Worm (Caenorhabditis elegans) whole organism, midembryonic: ENCODE measurements around the gene ugt-45.

Source experiments
- T22C8.4 ChIP-seq: fragments of 200-800 bp; sonication (Bioruptor generic); IDR thresholded peaks from 2 replicates; pipeline ENCODE4 v1.3.6; 2022; ENCODE audit warnings: missing genetic modification characterization, missing compliant biosample characterization
- cog-1 ChIP-seq: sonication (generic microtip); optimal IDR thresholded peaks from 2 replicates; lab custom pipeline; 2016; ENCODE audit warnings: missing genetic modification characterization, missing compliant biosample characterization
- flt-1 ChIP-seq: fragments of 200-800 bp; sonication (Bioruptor generic); IDR thresholded peaks from 2 replicates; pipeline ENCODE4 v1.3.6; 2022; ENCODE audit warnings: missing genetic modification characterization, missing compliant biosample characterization
- klf-2 ChIP-seq: fragments of 200-800 bp; sonication (Bioruptor generic); conservative IDR thresholded peaks from 2 replicates; pipeline ENCODE4 v1.3.6; 2022; ENCODE audit warnings: missing genetic modification reagents, missing genetic modification characterization, missing compliant biosample characterization
- med-1 ChIP-seq: sonication (generic microtip); optimal IDR thresholded peaks from 2 replicates; lab custom pipeline; 2017; ENCODE audit warnings: missing genetic modification characterization, mild to moderate bottlenecking, missing compliant biosample characterization, antibody characterized with exemption, missing genetic modification reagents; ENCODE audit not compliant: insufficient read depth
- ref-1 ChIP-seq: fragments of 200-800 bp; sonication (Bioruptor generic); conservative IDR thresholded peaks from 2 replicates; pipeline ENCODE4 v1.3.6; 2022; ENCODE audit warnings: missing genetic modification reagents, missing genetic modification characterization, missing compliant biosample characterization
- tab-1 ChIP-seq: fragments of 200-800 bp; sonication (Bioruptor generic); IDR thresholded peaks from 2 replicates; pipeline ENCODE4 v1.3.6; 2022; ENCODE audit warnings: missing genetic modification characterization, missing compliant biosample characterization
- ztf-23 ChIP-seq: fragments of 200-800 bp; sonication (Bioruptor generic); IDR thresholded peaks from 2 replicates; pipeline ENCODE4 v1.3.6; 2022; ENCODE audit warnings: missing genetic modification reagents, missing genetic modification characterization, missing compliant biosample characterization
- ztf-29 ChIP-seq: fragments of 200-800 bp; sonication (Bioruptor generic); IDR thresholded peaks from 2 replicates; pipeline ENCODE4 v1.3.6; 2022; ENCODE audit warnings: missing genetic modification reagents, missing genetic modification characterization, missing compliant biosample characterization

ugt-45 gene

DNA sequence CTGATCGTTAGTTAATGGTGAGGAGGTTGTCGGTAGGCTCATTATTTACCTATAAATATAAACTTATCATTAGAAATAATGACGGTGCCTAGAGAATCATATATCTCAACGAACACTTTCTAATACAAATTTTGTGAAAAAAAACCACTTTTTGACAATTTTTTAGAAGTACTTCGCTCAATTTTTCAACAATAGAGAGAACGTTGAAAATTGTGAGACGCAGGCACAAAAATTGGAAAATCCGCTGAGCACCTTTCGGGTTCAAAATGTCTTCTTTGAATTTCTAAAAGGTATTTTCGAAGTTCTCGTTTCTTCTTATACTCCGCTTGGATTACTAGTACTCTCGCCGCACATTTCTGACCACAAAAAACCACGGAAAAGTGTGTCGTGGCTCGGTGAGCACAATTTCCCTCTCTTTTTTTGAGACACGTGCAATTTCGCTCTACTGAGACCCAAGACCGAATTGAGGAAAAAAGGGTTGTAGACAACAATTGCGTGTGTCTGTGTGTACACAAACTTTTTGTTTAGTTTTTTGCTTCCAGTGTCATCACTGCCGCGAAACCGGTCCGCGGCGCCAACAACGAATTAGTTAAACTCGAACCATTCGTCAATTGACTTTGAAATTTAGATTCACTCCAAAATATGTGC is 9.9 kb downstream of the ugt-45 start, which contains the start of gene nape-1:
Gene nape-1 (minus strand): TSS at position 51 of the 648 bp plus-strand sequence.
- no peak for TF ChIP-seq cog-1 (tag; lab: Kevin White, UChicago)
- TF ChIP-seq T22C8.4, result no peak

DNA sequence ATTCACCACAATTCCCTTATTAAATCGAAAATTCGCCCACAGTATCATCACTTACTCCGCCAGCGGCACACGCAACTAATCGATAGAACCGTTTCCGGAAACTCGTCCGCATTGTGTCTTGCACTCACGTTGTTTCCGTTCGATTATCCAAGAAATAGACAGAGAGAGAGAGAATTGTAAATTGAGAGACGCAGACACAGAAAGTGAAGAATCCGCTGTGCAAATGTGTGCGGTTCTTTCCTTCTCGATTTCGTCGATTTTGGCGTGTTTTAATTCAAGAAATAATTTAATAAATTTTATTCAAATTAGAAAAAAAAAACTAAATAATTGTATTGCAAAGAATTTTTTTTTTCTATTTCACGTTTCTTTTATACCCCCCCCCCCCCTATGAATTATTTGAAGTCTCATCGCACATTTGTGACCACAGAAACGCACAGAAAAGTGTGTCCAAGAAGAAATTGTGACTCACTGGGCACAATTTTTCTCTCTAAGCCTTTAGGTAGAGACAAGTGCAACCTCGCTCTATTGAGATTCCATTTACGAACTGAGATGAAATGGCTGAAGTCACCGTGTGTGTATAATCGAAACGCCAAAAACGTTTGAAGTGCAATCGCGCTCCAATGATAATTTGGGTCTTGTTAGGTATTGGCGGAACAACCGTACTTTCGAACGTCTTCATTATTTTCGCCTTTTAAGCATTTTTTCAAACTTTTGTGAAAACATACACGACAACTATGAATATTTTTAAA is 12.1 kb downstream of the ugt-45 start, which contains the start of gene nape-2:
Gene nape-2 (minus strand): TSS at position 271 of the 749 bp plus-strand sequence.
- TF ChIP-seq ref-1 (GFP tag; lab: Robert Waterston, UW), result no peak
- peak; percentile 36; the same call in 1 of the 2 replicates for TF ChIP-seq T22C8.4

DNA sequence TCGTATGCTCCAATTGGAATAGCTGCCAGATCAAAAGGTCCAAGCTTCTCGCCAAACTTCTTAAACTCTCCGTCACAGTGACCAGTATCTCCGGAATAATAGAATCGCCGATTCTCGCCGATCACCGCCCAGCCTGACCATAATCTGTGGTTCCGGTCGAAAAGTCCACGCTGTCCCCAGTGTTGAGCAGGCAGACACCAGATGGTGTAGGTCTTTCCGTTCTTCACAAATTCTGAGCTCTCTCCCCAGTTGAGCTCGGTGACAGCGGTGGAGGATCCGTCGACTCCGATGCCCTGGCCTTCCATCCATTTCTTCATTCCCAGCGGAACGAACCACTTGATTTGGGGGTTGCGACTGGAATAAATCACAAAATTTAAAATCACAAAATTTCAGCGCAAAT is 14.7 kb downstream of the ugt-45 start:
- TF ChIP-seq T22C8.4, result no peak
- no peak for TF ChIP-seq ztf-29 (GFP tag; lab: Robert Waterston, UW)

DNA sequence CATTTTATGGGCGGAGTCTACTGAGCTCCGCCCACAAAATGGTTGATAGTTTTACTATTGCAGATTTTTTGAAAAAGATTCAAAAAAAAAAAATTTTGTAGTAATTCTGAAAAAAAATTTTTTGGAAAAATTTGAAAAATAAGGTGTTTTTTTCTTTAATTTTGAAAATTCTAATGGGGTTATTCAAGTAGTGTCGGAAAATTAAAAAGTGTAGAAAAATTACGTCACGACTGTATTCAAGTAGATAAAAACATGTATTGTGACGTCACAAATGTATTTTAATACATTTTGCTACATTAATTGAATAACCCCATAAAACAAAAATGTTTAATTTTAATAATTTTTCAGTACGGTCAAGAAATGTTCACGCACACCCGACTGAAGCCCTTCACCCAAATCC is 17.6 kb downstream of the ugt-45 start:
- no peak for TF ChIP-seq ztf-23 (GFP tag; lab: Robert Waterston, UW)
- no peak for TF ChIP-seq med-1 (GFP tag; lab: Kevin White, UChicago)
- no peak for TF ChIP-seq klf-2 (GFP tag; lab: Robert Waterston, UW)
- no peak for TF ChIP-seq T22C8.4

DNA sequence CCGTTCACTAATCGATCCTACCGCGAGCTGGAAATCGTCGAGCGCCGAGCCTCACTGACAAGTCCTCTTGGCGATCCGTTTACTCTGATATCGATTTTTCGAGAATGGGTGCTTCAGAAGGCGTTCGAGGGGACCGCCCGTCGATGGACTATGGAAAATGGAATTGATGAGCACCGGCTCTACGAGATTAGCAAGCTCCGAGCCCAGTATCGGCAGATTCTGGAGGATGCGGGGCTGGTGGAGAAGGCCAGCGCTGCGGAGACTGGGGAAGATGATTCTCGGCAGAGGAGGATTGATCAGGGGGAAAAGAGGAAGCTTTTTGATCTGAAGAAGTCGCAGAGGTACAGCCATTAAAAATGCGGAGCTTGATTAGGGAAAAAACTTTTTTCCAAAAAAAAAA is 19.5 kb downstream of the ugt-45 start:
- no peak for TF ChIP-seq T22C8.4
- no peak for TF ChIP-seq klf-2 (GFP tag; lab: Robert Waterston, UW)
- TF ChIP-seq cog-1 (tag; lab: Kevin White, UChicago), result no peak
- no peak for TF ChIP-seq flt-1 (GFP tag; lab: Robert Waterston, UW)
- TF ChIP-seq tab-1 (GFP tag; lab: Robert Waterston, UW), result no peak
- no peak for TF ChIP-seq ref-1 (GFP tag; lab: Robert Waterston, UW)
- TF ChIP-seq ztf-29 (GFP tag; lab: Robert Waterston, UW), result no peak
- no peak for TF ChIP-seq ztf-23 (GFP tag; lab: Robert Waterston, UW)
- TF ChIP-seq med-1 (GFP tag; lab: Kevin White, UChicago), result no peak

DNA sequence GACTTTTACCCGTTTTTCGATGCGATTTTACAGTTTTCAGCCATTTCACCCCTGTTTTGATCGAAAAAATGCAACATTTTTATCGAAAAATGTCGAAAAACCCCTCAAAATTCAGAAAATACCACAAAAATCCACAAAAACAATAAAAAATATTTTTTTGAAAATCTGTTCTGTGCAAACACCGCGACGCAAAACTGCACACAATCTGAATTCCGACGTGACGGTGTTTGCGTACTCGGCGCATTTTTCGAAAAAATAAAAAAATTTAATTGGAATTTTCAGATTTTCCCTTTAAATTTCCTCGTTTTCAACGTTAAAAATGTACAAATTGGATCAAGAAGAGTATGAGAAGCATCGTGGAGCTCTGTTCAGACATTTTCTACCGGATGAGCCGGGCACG is 25.1 kb downstream of the ugt-45 start, which contains the start of gene smgl-2:
Gene smgl-2 (plus strand): TSS at position 320 of the 400 bp plus-strand sequence.
- TF ChIP-seq tab-1 (GFP tag; lab: Robert Waterston, UW), result no peak
- peak; percentile 38 for TF ChIP-seq cog-1 (tag; lab: Kevin White, UChicago)

DNA sequence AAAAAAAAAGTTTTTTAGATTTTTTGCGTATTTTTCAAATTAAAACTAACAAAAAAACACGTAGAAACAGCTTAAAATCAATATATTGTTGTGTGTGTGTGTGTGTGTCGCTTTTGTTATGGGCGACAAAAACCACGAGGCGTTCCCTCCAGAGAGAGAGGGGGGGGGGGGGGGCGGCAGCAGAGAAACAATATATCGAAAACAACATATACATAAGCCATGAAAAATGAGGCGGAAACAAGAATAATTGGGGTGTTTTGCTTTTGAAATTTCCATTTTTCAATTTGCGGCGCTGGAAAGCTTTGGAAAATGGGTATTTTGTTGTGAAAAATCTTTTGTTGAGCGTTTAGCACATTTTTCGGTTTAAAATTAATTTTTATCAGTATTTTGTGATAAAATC is 25.5 kb downstream of the ugt-45 start, which contains the start of gene Y37E11AM.2:
Gene Y37E11AM.2 (minus strand): TSS at position 101 of the 400 bp plus-strand sequence.
- TF ChIP-seq T22C8.4 (no peak), ref-1 (GFP tag; lab: Robert Waterston, UW) (no peak), flt-1 (GFP tag; lab: Robert Waterston, UW) (no peak), med-1 (GFP tag; lab: Kevin White, UChicago) (no peak), cog-1 (tag; lab: Kevin White, UChicago) (no peak), ztf-29 (GFP tag; lab: Robert Waterston, UW) (no peak), klf-2 (GFP tag; lab: Robert Waterston, UW) (no peak), ztf-23 (GFP tag; lab: Robert Waterston, UW) (no peak)

DNA sequence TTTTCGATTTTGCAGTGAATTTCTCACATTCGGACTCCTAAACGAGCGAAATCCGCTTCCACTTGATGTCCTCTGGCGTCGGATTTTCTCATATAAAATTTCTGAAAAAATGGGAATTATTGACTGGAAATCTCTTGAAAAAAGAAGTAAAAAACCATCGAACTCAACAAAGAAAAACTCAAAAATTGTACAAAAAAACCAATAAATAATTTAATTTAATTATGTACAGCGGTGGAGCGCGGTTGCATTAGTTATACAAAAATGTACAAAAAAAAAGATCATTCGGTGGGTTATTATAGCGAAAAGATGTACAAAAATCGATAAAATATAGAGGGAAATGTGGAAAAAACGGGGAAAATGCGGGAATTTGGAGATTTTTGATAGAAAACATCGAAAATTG is 28.2 kb downstream of the ugt-45 start, which contains the start of gene Y37E11AM.4:
Gene Y37E11AM.4 (minus strand): TSS at position 101 of the 400 bp plus-strand sequence.
- no peak for TF ChIP-seq ztf-23 (GFP tag; lab: Robert Waterston, UW)
- TF ChIP-seq med-1 (GFP tag; lab: Kevin White, UChicago), result no peak
- no peak for TF ChIP-seq ref-1 (GFP tag; lab: Robert Waterston, UW)
- no peak for TF ChIP-seq ztf-29 (GFP tag; lab: Robert Waterston, UW)
- no peak for TF ChIP-seq cog-1 (tag; lab: Kevin White, UChicago)
- no peak for TF ChIP-seq T22C8.4
- TF ChIP-seq tab-1 (GFP tag; lab: Robert Waterston, UW), result no peak
- TF ChIP-seq flt-1 (GFP tag; lab: Robert Waterston, UW), result no peak
- no peak for TF ChIP-seq klf-2 (GFP tag; lab: Robert Waterston, UW)

DNA sequence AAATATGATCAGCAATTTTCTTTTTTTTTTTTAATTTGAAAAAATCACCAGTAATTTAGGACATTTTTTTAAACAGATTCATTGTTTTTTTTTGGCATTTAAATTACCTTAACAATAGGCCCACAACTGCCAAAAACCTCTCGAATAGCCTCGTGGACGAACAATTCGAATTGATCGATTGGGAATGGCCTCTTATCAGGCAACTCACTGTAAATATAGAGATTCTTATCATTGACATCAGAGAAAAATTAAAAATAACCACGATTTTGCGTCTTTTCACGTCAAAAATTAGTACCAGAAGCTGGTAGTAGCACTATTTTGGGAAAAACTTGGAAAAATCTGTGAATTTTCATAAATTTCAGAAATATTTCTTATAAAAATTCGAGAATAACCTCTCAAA is 28.9 kb downstream of the ugt-45 start:
- TF ChIP-seq cog-1 (tag; lab: Kevin White, UChicago) (no peak), ref-1 (GFP tag; lab: Robert Waterston, UW) (no peak), ztf-29 (GFP tag; lab: Robert Waterston, UW) (no peak), flt-1 (GFP tag; lab: Robert Waterston, UW) (no peak), ztf-23 (GFP tag; lab: Robert Waterston, UW) (no peak), tab-1 (GFP tag; lab: Robert Waterston, UW) (no peak), T22C8.4 (no peak), med-1 (GFP tag; lab: Kevin White, UChicago) (no peak), klf-2 (GFP tag; lab: Robert Waterston, UW) (no peak)

DNA sequence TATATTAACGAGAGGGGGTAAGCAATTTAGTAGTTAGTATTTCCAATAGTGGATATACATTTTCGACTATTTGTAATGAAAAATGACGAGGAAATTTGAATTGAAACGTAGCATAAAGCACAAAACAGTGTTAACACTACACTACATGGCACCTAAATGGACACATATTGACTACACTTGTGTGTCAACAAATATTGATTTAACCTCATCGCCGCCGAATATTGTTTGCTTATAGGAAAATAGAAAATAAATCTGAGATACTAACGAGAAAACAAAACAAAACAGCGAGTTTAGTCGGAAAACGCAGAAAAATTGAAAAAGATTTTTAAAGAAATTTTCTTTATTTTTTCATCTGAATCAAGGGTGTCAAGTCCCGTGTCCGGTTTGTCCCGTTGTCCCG is 30.3 kb downstream of the ugt-45 start:
- TF ChIP-seq ztf-29 (GFP tag; lab: Robert Waterston, UW) (no peak), T22C8.4 (no peak), ref-1 (GFP tag; lab: Robert Waterston, UW) (no peak), tab-1 (GFP tag; lab: Robert Waterston, UW) (no peak)
